Fruit fly (Drosophila melanogaster): Measurements from ENCODE around the gene NijC.

dm6 chr3R:12678850-12679249 lies 16.1 kb upstream of the NijC start, which contains the start of gene mbo:
- no peak for TF ChIP-seq CG8478 (optimal IDR thresholded peaks at IDR 0.05)
- no peak for TF ChIP-seq CTCF (optimal IDR thresholded peaks at IDR 0.05)

All from S2 (cell line).